Fruit fly (Drosophila melanogaster) whole organism, embryonic: Measurements from ENCODE around the gene CG6126.

ENCODE experiments used
- CG10654 ChIP-seq: fragments of 200-800 bp; sonication (Bioruptor generic); optimal IDR thresholded peaks from 2 replicates; lab custom pipeline; 2016; ENCODE audit warnings: missing biosample characterization, missing genetic modification characterization
- CG16779 ChIP-seq: fragments of 200-800 bp; sonication (Bioruptor generic); IDR thresholded peaks from 2 replicates; pipeline ENCODE4 v1.3.6; 2022; ENCODE audit warnings: missing biosample characterization, missing genetic modification characterization
- CG17612 ChIP-seq: fragments of 200-800 bp; sonication (Bioruptor generic); IDR thresholded peaks from 2 replicates; pipeline ENCODE4 v1.3.6; 2022; ENCODE audit warnings: missing biosample characterization, missing genetic modification characterization
- CG4707 ChIP-seq: fragments of 200-800 bp; sonication (Bioruptor generic); optimal IDR thresholded peaks from 2 replicates; lab custom pipeline; 2018; ENCODE audit warnings: missing biosample characterization, mild to moderate bottlenecking, missing genetic modification characterization, moderate library complexity
- CG7928 ChIP-seq: fragments of 200-800 bp; sonication (Bioruptor generic); optimal IDR thresholded peaks from 2 replicates; lab custom pipeline; 2017; ENCODE audit warnings: missing biosample characterization, mild to moderate bottlenecking, missing genetic modification characterization
- CG8765 ChIP-seq: fragments of 200-800 bp; sonication (Bioruptor generic); IDR thresholded peaks from 2 replicates; pipeline ENCODE4 v1.3.6; 2022; ENCODE audit warnings: missing biosample characterization, missing genetic modification characterization
- CHES-1-like ChIP-seq: fragments of 200-800 bp; sonication (Bioruptor generic); optimal IDR thresholded peaks from 2 replicates; lab custom pipeline; 2016; ENCODE audit warnings: missing biosample characterization, missing genetic modification characterization
- Dek ChIP-seq: fragments of 200-800 bp; sonication (Bioruptor generic); optimal IDR thresholded peaks from 3 replicates; lab custom pipeline; 2019; ENCODE audit warnings: missing biosample characterization, mild to moderate bottlenecking, missing genetic modification characterization, moderate library complexity
- dati ChIP-seq: fragments of 200-800 bp; sonication (Bioruptor generic); IDR thresholded peaks from 2 replicates; pipeline ENCODE4 v1.3.6; 2022; ENCODE audit warnings: missing biosample characterization, missing genetic modification characterization
- slou ChIP-seq: fragments of 200-800 bp; sonication (Bioruptor generic); optimal IDR thresholded peaks from 3 replicates; lab custom pipeline; 2016; ENCODE audit warnings: missing biosample characterization, missing genetic modification characterization

DNA sequence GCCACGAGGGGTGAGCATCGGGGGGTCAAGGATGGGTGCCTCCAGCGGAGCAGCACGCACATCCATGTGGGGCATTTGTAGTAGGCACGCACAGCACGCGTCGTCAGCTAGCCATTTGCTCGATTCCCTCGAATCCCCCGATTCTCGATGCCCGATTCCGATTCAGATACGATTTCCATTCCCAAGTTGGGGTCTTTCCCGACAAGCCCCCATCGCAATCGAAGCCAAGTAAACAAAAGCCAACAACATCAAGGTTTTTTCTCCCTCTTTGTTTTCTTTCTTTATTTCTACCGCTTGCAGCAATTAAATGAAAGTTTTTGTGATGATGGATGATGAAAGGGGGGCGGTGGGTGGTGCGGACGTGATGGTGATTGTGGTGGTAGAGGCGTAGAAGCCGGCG lies 24.2 kb upstream of the CG6126 start:
- TF ChIP-seq CG16779: no peak
- TF ChIP-seq CG7928 (GFP tag; lab: Kevin White, UChicago): no peak
- TF ChIP-seq CG8765 (GFP tag; lab: Robert Waterston, UW): no peak
- no peak for TF ChIP-seq CHES-1-like (GFP tag; lab: Kevin White, UChicago)
- TF ChIP-seq Dek (tag; lab: Kevin White, UChicago): no peak
- TF ChIP-seq dati: no peak
- no peak for TF ChIP-seq CG17612 (GFP tag; lab: Robert Waterston, UW)
- TF ChIP-seq CG10654 (GFP tag; lab: Kevin White, UChicago): no peak
- no peak for TF ChIP-seq slou (GFP tag; lab: Kevin White, UChicago)
- TF ChIP-seq CG4707 (GFP tag; lab: Kevin White, UChicago): no peak
